Worm (Caenorhabditis elegans) whole organism, late embryonic: ENCODE data around the gene ttbk-2.2.

Experiments
- C38D4.7 ChIP-seq: fragments of 200-800 bp; sonication (Bioruptor generic); optimal IDR thresholded peaks from 2 replicates; lab custom pipeline; 2018; ENCODE audit warnings: mild to moderate bottlenecking, missing genetic modification characterization, moderate library complexity, missing compliant biosample characterization
- K02D7.2 ChIP-seq: sonication (generic microtip); optimal IDR thresholded peaks from 2 replicates; lab custom pipeline; 2017; ENCODE audit warnings: mild to moderate bottlenecking, missing genetic modification characterization, missing compliant biosample characterization
- Y22D7AL.16 ChIP-seq: sonication (generic microtip); optimal IDR thresholded peaks from 2 replicates; lab custom pipeline; 2016; ENCODE audit warnings: missing genetic modification characterization, missing compliant biosample characterization
- ahr-1 ChIP-seq: sonication (generic microtip); optimal IDR thresholded peaks from 2 replicates; lab custom pipeline; 2016; ENCODE audit warnings: missing genetic modification characterization, missing compliant biosample characterization
- ama-1 ChIP-seq: fragments of 150-350 bp; optimal IDR thresholded peaks from 2 replicates; lab custom pipeline; 2014
- ceh-14 ChIP-seq: sonication (generic microtip); optimal IDR thresholded peaks from 2 replicates; lab custom pipeline; 2016; ENCODE audit warnings: missing genotype, missing genetic modification characterization, missing compliant biosample characterization
- ceh-18 ChIP-seq: sonication (generic microtip); optimal IDR thresholded peaks from 2 replicates; lab custom pipeline; 2016; ENCODE audit warnings: missing genetic modification characterization, missing compliant biosample characterization
- ceh-19 ChIP-seq: fragments of 200-800 bp; sonication (Bioruptor generic); optimal IDR thresholded peaks from 2 replicates; lab custom pipeline; 2018; ENCODE audit warnings: mild to moderate bottlenecking, missing genetic modification characterization, missing compliant biosample characterization
- ceh-2 ChIP-seq: sonication (generic microtip); optimal IDR thresholded peaks from 2 replicates; lab custom pipeline; 2016; ENCODE audit warnings: missing genotype, missing genetic modification characterization, missing compliant biosample characterization
- ceh-24 ChIP-seq: sonication (generic microtip); optimal IDR thresholded peaks from 2 replicates; lab custom pipeline; 2016; ENCODE audit warnings: mild to moderate bottlenecking, missing genetic modification characterization, missing compliant biosample characterization
- ceh-45 ChIP-seq: fragments of 200-800 bp; sonication (Bioruptor generic); IDR thresholded peaks from 2 replicates; pipeline ENCODE4 v1.3.6; 2022; ENCODE audit warnings: missing genetic modification reagents, missing genetic modification characterization, missing compliant biosample characterization
- ceh-48 ChIP-seq: sonication (generic microtip); optimal IDR thresholded peaks from 2 replicates; lab custom pipeline; 2016; ENCODE audit warnings: missing genetic modification characterization, inconsistent platforms, missing compliant biosample characterization
- che-1 ChIP-seq: sonication (generic microtip); optimal IDR thresholded peaks from 2 replicates; lab custom pipeline; 2016; ENCODE audit warnings: mild to moderate bottlenecking, missing genetic modification characterization, missing compliant biosample characterization
- dve-1 ChIP-seq: sonication (generic microtip); optimal IDR thresholded peaks from 2 replicates; lab custom pipeline; 2017; ENCODE audit warnings: antibody characterized with exemption, mild to moderate bottlenecking, missing genetic modification characterization, missing compliant biosample characterization
- elt-2 ChIP-seq: sonication (generic microtip); optimal IDR thresholded peaks from 2 replicates; lab custom pipeline; 2016; ENCODE audit warnings: missing genetic modification reagents, missing genetic modification characterization, missing compliant biosample characterization
- elt-4 ChIP-seq: sonication (generic microtip); optimal IDR thresholded peaks from 2 replicates; lab custom pipeline; 2016; ENCODE audit warnings: missing genetic modification characterization, missing compliant biosample characterization
- ets-4 ChIP-seq: sonication (generic microtip); optimal IDR thresholded peaks from 2 replicates; lab custom pipeline; 2016; ENCODE audit warnings: missing genetic modification characterization, missing compliant biosample characterization
- eyg-1 ChIP-seq: sonication (generic microtip); optimal IDR thresholded peaks from 2 replicates; lab custom pipeline; 2016; ENCODE audit warnings: missing genotype, missing genetic modification characterization, missing compliant biosample characterization
- fax-1 ChIP-seq: sonication (generic microtip); optimal IDR thresholded peaks from 2 replicates; lab custom pipeline; 2016; ENCODE audit warnings: missing genotype, missing genetic modification characterization, missing compliant biosample characterization
- fkh-10 ChIP-seq: fragments of 150-350 bp; optimal IDR thresholded peaks from 2 replicates; lab custom pipeline; 2014; ENCODE audit warnings: missing biosample characterization, missing genetic modification reagents, missing genetic modification characterization
- fkh-6 ChIP-seq: sonication (generic microtip); optimal IDR thresholded peaks from 2 replicates; lab custom pipeline; 2016; ENCODE audit warnings: missing genetic modification characterization, missing compliant biosample characterization
- gmeb-2 ChIP-seq: sonication (generic microtip); optimal IDR thresholded peaks from 2 replicates; lab custom pipeline; 2016; ENCODE audit warnings: missing genetic modification characterization, inconsistent platforms, missing compliant biosample characterization
- hlh-13 ChIP-seq: fragments of 200-800 bp; sonication (Bioruptor generic); optimal IDR thresholded peaks from 2 replicates; lab custom pipeline; 2018; ENCODE audit warnings: mild to moderate bottlenecking, missing genetic modification characterization, missing compliant biosample characterization
- hlh-8 ChIP-seq: sonication (generic microtip); optimal IDR thresholded peaks from 2 replicates; lab custom pipeline; 2016; ENCODE audit warnings: missing genotype, missing genetic modification characterization, missing compliant biosample characterization
- lim-6 ChIP-seq: sonication (generic microtip); optimal IDR thresholded peaks from 2 replicates; lab custom pipeline; 2016; ENCODE audit warnings: missing genetic modification characterization, missing compliant biosample characterization
- madf-2 ChIP-seq: sonication (generic microtip); optimal IDR thresholded peaks from 2 replicates; lab custom pipeline; 2017; ENCODE audit warnings: missing genetic modification characterization, missing compliant biosample characterization
- mec-3 ChIP-seq: sonication (generic microtip); optimal IDR thresholded peaks from 2 replicates; lab custom pipeline; 2016; ENCODE audit warnings: borderline replicate concordance, missing genetic modification characterization, missing compliant biosample characterization
- nfya-1 ChIP-seq: sonication (generic microtip); optimal IDR thresholded peaks from 2 replicates; lab custom pipeline; 2017; ENCODE audit warnings: missing genetic modification characterization, mild to moderate bottlenecking, missing compliant biosample characterization, antibody characterized with exemption, moderate library complexity
- pag-3 ChIP-seq: sonication (generic microtip); optimal IDR thresholded peaks from 2 replicates; lab custom pipeline; 2016; ENCODE audit warnings: missing compliant biosample characterization, missing genetic modification characterization, borderline replicate concordance
- pros-1 ChIP-seq: fragments of 150-350 bp; optimal IDR thresholded peaks from 2 replicates; lab custom pipeline; 2014; ENCODE audit warnings: missing biosample characterization, missing genetic modification reagents, missing genetic modification characterization
- ref-2 ChIP-seq: sonication (generic microtip); optimal IDR thresholded peaks from 2 replicates; lab custom pipeline; 2016; ENCODE audit warnings: missing genetic modification characterization, missing compliant biosample characterization
- rnt-1 ChIP-seq: sonication (generic microtip); optimal IDR thresholded peaks from 2 replicates; lab custom pipeline; 2016; ENCODE audit warnings: missing genetic modification characterization, missing compliant biosample characterization
- sox-2 ChIP-seq: fragments of 200-800 bp; sonication (Bioruptor generic); IDR thresholded peaks from 2 replicates; pipeline ENCODE4 v1.3.6; 2022; ENCODE audit warnings: missing genetic modification reagents, missing genetic modification characterization, missing compliant biosample characterization
- sox-4 ChIP-seq: sonication (generic microtip); optimal IDR thresholded peaks from 2 replicates; lab custom pipeline; 2017; ENCODE audit warnings: mild to moderate bottlenecking, missing genetic modification characterization, inconsistent platforms, missing compliant biosample characterization
- unc-3 ChIP-seq, 2 experiments: fragments of 200-800 bp in 1 of 2; sonication (Bioruptor generic) in 1 of 2; sonication (generic microtip) in 1 of 2; conservative IDR thresholded peaks in 1 of 2; optimal IDR thresholded peaks in 1 of 2; 2 replicates each; pipeline versions ENCODE4 v1.3.6 to Lab custom; 2016 to 2022; ENCODE audit warnings: missing compliant biosample characterization in 2 of 2, missing genetic modification characterization in 2 of 2, missing genetic modification reagents in 1 of 2
- unc-42 ChIP-seq: sonication (generic microtip); optimal IDR thresholded peaks from 2 replicates; lab custom pipeline; 2016; ENCODE audit warnings: missing genotype, missing genetic modification characterization, missing compliant biosample characterization
- unc-86 ChIP-seq: sonication (generic microtip); optimal IDR thresholded peaks from 2 replicates; lab custom pipeline; 2016; ENCODE audit warnings: missing genetic modification characterization, missing compliant biosample characterization

The ttbk-2.2 gene

DNA sequence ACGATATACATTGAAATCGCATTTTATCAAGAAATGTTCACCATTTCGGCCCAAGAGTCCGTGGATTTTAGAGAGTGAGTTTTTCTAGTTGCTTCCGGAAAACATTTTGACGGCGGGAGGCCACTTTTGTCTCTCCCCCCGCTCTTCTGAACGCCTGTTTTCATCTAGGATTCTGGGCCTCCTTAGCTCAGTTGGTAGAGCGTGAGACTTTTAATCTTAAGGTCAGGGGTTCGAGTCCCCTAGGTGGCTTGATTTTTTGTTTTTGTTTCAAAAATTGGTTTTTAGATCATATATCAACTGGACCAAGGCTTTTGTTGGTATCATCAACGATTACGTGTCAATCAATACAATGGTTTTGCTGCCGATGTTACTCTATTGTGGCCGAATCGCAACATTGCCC, 28.0 kb downstream of the ttbk-2.2 start (continued):
- TF ChIP-seq unc-3 (GFP tag; conservative IDR thresholded peaks at IDR 0.05; lab: Robert Waterston, UW) (no peak), unc-3 (tag; optimal IDR thresholded peaks at IDR 0.05; lab: Kevin White, UChicago) (no peak), unc-42 (no peak), Y22D7AL.16 (tag; lab: Kevin White, UChicago) (no peak), madf-2 (no peak), elt-4 (tag; lab: Kevin White, UChicago) (no peak), C38D4.7 (GFP tag; lab: Kevin White, UChicago) (peak; percentile 26), fax-1 (tag; lab: Kevin White, UChicago) (no peak), ceh-2 (tag; lab: Kevin White, UChicago) (no peak), sox-4 (tag; lab: Kevin White, UChicago) (peak; percentile 29), che-1 (tag; lab: Kevin White, UChicago) (peak; percentile 39), ceh-18 (tag; lab: Kevin White, UChicago) (no peak)

DNA sequence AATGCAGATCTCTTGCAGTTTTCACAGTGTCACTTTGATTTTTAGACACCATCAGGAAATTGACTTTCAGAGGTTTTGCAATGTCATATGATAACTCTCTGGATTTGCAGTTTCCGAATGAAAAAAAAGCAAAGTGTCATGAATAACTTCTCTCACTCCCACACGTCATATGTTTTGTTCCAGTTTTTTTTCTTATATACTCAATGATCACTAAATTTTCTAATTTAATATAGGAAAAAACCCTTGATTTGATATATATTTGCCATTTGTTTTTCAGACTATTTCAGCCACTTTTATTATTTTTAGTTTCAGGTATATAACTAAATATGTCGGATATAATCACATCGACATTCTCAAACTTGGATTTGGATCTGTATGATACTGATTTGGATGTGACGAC, 29.3 kb downstream of the ttbk-2.2 start, which contains the start of gene C09B9.1:
Gene C09B9.1, plus strand, starts transcription at position 301 of the 400 bp plus-strand sequence.
- TF ChIP-seq ama-1 (lab: Kevin White, UChicago): no peak
- TF ChIP-seq gmeb-2 (tag; lab: Kevin White, UChicago): no peak
- TF ChIP-seq ceh-45 (GFP tag; lab: Robert Waterston, UW): no peak
- no peak for TF ChIP-seq pros-1 (tag; lab: Kevin White, UChicago)
- TF ChIP-seq ahr-1 (tag; lab: Kevin White, UChicago): no peak
- TF ChIP-seq ref-2 (tag; lab: Kevin White, UChicago): no peak
- TF ChIP-seq hlh-13 (GFP tag; lab: Kevin White, UChicago): no peak
- TF ChIP-seq rnt-1 (tag; lab: Kevin White, UChicago): no peak
- no peak for TF ChIP-seq sox-4 (tag; lab: Kevin White, UChicago)
- TF ChIP-seq fkh-10 (GFP tag; lab: Kevin White, UChicago): no peak
- no peak for TF ChIP-seq mec-3 (tag; lab: Kevin White, UChicago)
- no peak for TF ChIP-seq ceh-24
- no peak for TF ChIP-seq ceh-19
- no peak for TF ChIP-seq fax-1 (tag; lab: Kevin White, UChicago)
- no peak for TF ChIP-seq sox-2 (GFP tag; lab: Robert Waterston, UW)
- no peak for TF ChIP-seq eyg-1 (tag; lab: Kevin White, UChicago)
- TF ChIP-seq fkh-6: no peak
- TF ChIP-seq lim-6 (tag; lab: Kevin White, UChicago): no peak

DNA sequence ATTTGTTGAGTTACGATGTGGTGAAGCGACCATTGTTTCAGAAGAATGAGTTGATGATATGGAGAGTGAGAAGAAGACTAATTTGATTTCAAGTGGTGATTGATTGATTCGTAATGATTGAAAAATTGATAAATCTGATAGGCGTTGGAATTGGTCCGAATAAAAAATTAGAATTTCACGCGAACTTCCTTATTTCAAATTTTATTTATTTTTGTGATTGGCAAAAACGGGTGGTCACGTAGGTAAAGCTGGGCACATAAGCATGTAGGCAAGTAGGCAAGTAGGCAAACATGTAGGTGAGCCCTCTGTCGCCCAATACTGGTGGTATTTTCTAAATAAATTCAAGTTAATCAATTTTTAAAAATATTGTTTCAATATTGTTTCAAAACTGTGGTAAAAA, 33.5 kb downstream of the ttbk-2.2 start, which contains the start of gene C09B9.4:
Gene C09B9.4, minus strand, starts transcription at position 101 of the 400 bp plus-strand sequence.
- TF ChIP-seq gmeb-2 (tag; lab: Kevin White, UChicago): no peak
- TF ChIP-seq fkh-6: no peak
- TF ChIP-seq unc-3 (GFP tag; conservative IDR thresholded peaks at IDR 0.05; lab: Robert Waterston, UW): no peak
- TF ChIP-seq unc-3 (tag; optimal IDR thresholded peaks at IDR 0.05; lab: Kevin White, UChicago): no peak
- no peak for TF ChIP-seq dve-1 (tag; lab: Kevin White, UChicago)
- TF ChIP-seq pag-3 (tag; lab: Kevin White, UChicago): no peak
- TF ChIP-seq sox-2 (GFP tag; lab: Robert Waterston, UW): no peak
- TF ChIP-seq nfya-1 (tag; lab: Kevin White, UChicago): no peak
- no peak for TF ChIP-seq ceh-48
- no peak for TF ChIP-seq Y22D7AL.16 (tag; lab: Kevin White, UChicago)

DNA sequence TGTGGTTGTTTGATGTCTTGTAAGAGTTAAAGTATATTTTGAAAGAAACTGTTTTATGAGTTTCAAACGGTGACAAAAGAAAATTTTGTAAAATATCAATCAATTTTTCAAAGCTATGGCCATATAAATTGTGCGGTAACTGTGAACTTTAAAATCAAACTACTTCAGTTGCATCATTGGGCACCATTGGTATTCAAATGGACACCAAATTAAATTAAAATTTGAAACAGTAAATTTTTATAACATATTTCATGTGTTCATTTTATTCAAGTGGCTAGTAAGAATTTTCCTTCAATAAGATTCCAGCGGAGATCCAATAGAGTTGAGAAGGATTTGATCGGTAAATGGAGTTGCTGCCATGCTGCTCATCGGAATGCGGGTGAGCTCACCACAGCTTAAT, 35.4 kb downstream of the ttbk-2.2 start:
- TF ChIP-seq elt-2 (no peak), ceh-14 (no peak), nfya-1 (tag; lab: Kevin White, UChicago) (no peak), elt-4 (tag; lab: Kevin White, UChicago) (no peak), sox-2 (GFP tag; lab: Robert Waterston, UW) (no peak), ceh-2 (tag; lab: Kevin White, UChicago) (no peak), eyg-1 (tag; lab: Kevin White, UChicago) (no peak), K02D7.2 (tag; lab: Kevin White, UChicago) (no peak), rnt-1 (tag; lab: Kevin White, UChicago) (no peak), pros-1 (tag; lab: Kevin White, UChicago) (no peak), hlh-8 (tag; lab: Kevin White, UChicago) (no peak), unc-86 (no peak), ets-4 (tag; lab: Kevin White, UChicago) (no peak), ahr-1 (tag; lab: Kevin White, UChicago) (no peak)
